Worm (Caenorhabditis elegans) whole organism, late embryonic: ENCODE measurements around the gene dop-4.

Source experiments
- ceh-22 ChIP-seq: sonication (generic microtip); optimal IDR thresholded peaks from 2 replicates; lab custom pipeline; 2017; ENCODE audit warnings: missing biosample characterization, missing genetic modification characterization
- elt-4 ChIP-seq: sonication (generic microtip); optimal IDR thresholded peaks from 2 replicates; lab custom pipeline; 2016; ENCODE audit warnings: missing genetic modification characterization, missing compliant biosample characterization
- hlh-6 ChIP-seq: sonication (generic microtip); optimal IDR thresholded peaks from 2 replicates; lab custom pipeline; 2016; ENCODE audit warnings: missing genotype, missing genetic modification characterization, missing compliant biosample characterization
- madf-2 ChIP-seq: sonication (generic microtip); optimal IDR thresholded peaks from 2 replicates; lab custom pipeline; 2017; ENCODE audit warnings: missing genetic modification characterization, missing compliant biosample characterization
- nhr-11 ChIP-seq: fragments of 150-350 bp; optimal IDR thresholded peaks from 2 replicates; lab custom pipeline; 2014; ENCODE audit warnings: missing biosample characterization, missing genetic modification characterization
- pha-2 ChIP-seq: sonication (generic microtip); optimal IDR thresholded peaks from 2 replicates; lab custom pipeline; 2017; ENCODE audit warnings: mild to moderate bottlenecking, missing genetic modification characterization, missing compliant biosample characterization
- pqm-1 ChIP-seq: sonication (generic microtip); optimal IDR thresholded peaks from 2 replicates; lab custom pipeline; 2016; ENCODE audit warnings: missing genetic modification characterization, missing compliant biosample characterization
- tbx-2 ChIP-seq: sonication (generic microtip); optimal IDR thresholded peaks from 2 replicates; lab custom pipeline; 2016; ENCODE audit warnings: missing genetic modification characterization, missing compliant biosample characterization

DNA sequence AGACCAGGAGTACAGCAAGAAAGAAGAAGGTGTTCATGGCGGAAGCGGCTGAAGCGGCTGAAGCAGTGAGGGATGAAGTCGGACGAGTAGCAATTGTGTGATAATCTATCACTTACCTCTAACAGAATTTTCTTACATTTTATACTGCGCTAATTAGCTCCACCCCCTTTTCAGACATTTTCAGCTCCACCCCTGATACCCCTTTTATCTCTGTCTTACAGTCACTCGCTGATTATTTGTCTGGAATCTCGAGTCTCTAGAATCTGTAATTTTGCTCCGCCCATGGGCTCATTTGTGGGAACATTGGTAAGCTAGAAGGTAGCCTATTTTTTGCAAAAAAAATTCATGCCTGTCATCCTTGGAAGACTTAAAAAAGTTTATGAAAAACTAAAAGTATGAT lies 49.3 kb downstream of the dop-4 start, which contains the start of gene ins-39:
- no peak for TF ChIP-seq ceh-22 (tag; lab: Kevin White, UChicago)
- no peak for TF ChIP-seq tbx-2
- no peak for TF ChIP-seq nhr-11 (tag; lab: Kevin White, UChicago)
- TF ChIP-seq pha-2 = no peak
- no peak for TF ChIP-seq hlh-6 (tag; lab: Kevin White, UChicago)
- TF ChIP-seq madf-2 (tag; lab: Kevin White, UChicago) = no peak
- TF ChIP-seq pqm-1 (tag; lab: Kevin White, UChicago) = no peak
- TF ChIP-seq elt-4 = no peak
